Worm (Caenorhabditis elegans) whole organism, L3 larva: Measurements from ENCODE around the gene Y53C12A.6.

Source experiments
- R02D3.7 ChIP-seq: fragments of 150-350 bp; optimal IDR thresholded peaks from 2 replicates; lab custom pipeline; 2014; ENCODE audit warnings: missing biosample characterization, missing genetic modification characterization
- fos-1 ChIP-seq: fragments of 150-350 bp; optimal IDR thresholded peaks from 2 replicates; lab custom pipeline; 2014; ENCODE audit warnings: missing biosample characterization, missing genetic modification characterization
- nhr-237 ChIP-seq: fragments of 150-350 bp; optimal IDR thresholded peaks from 2 replicates; lab custom pipeline; 2014; ENCODE audit warnings: missing biosample characterization, missing genetic modification characterization
- nhr-76 ChIP-seq: fragments of 150-350 bp; sonication (generic microtip); optimal IDR thresholded peaks from 5 replicates; lab custom pipeline; 2014; ENCODE audit warnings: missing biosample characterization, missing genetic modification characterization
- nhr-77 ChIP-seq: fragments of 150-350 bp; optimal IDR thresholded peaks from 2 replicates; lab custom pipeline; 2014; ENCODE audit warnings: missing biosample characterization, missing genetic modification characterization
- unc-62 ChIP-seq: fragments of 150-350 bp; sonication (generic microtip); optimal IDR thresholded peaks from 4 replicates; lab custom pipeline; 2014; ENCODE audit warnings: missing biosample characterization, missing genetic modification reagents, missing genetic modification characterization

ce11 chrII:9738820-9739219, 21.0 kb upstream of the Y53C12A.6 start:
- TF ChIP-seq fos-1 (tag; lab: Kevin White, UChicago) (no peak), nhr-77 (tag; lab: Kevin White, UChicago) (no peak), R02D3.7 (no peak), nhr-76 (tag; lab: Kevin White, UChicago) (no peak), unc-62 (GFP tag; lab: Kevin White, UChicago) (no peak), nhr-237 (tag; lab: Kevin White, UChicago) (no peak)
